Fruit fly (Drosophila melanogaster) whole organism, embryonic: ENCODE results near the gene anox.

Experiments
- Atf3 ChIP-seq: fragments of 200-800 bp; sonication (Bioruptor generic); optimal IDR thresholded peaks from 3 replicates; lab custom pipeline; 2016; ENCODE audit warnings: missing biosample characterization, missing genetic modification characterization
- Bdp1 ChIP-seq: fragments of 200-800 bp; sonication (Bioruptor generic); optimal IDR thresholded peaks from 3 replicates; lab custom pipeline; 2016; ENCODE audit warnings: missing biosample characterization, missing genetic modification characterization
- CG10321 ChIP-seq: fragments of 200-800 bp; sonication (Bioruptor generic); IDR thresholded peaks from 2 replicates; pipeline ENCODE4 v1.3.6; 2022; ENCODE audit warnings: missing biosample characterization, missing genetic modification characterization
- CG12219 ChIP-seq: fragments of 200-800 bp; sonication (Bioruptor generic); optimal IDR thresholded peaks from 3 replicates; lab custom pipeline; 2018; ENCODE audit warnings: missing biosample characterization, mild to moderate bottlenecking, missing genetic modification characterization
- CG13775 ChIP-seq: fragments of 200-800 bp; sonication (Bioruptor generic); optimal IDR thresholded peaks from 3 replicates; lab custom pipeline; 2017; ENCODE audit warnings: missing biosample characterization, mild to moderate bottlenecking, missing genetic modification characterization
- CG15269 ChIP-seq: fragments of 200-800 bp; sonication (Bioruptor generic); optimal IDR thresholded peaks from 2 replicates; lab custom pipeline; 2018; ENCODE audit warnings: missing biosample characterization, mild to moderate bottlenecking, missing genetic modification characterization, moderate library complexity
- CG16779 ChIP-seq: fragments of 200-800 bp; sonication (Bioruptor generic); IDR thresholded peaks from 2 replicates; pipeline ENCODE4 v1.3.6; 2022; ENCODE audit warnings: missing biosample characterization, missing genetic modification characterization
- CG1792 ChIP-seq: fragments of 200-800 bp; sonication (Bioruptor generic); optimal IDR thresholded peaks from 2 replicates; lab custom pipeline; 2016; ENCODE audit warnings: missing biosample characterization, missing genetic modification characterization
- CG2875 ChIP-seq: fragments of 200-800 bp; sonication (Bioruptor generic); optimal IDR thresholded peaks from 2 replicates; lab custom pipeline; 2017; ENCODE audit warnings: missing biosample characterization, mild to moderate bottlenecking, missing genetic modification characterization, missing genetic modification reagents
- CG3407 ChIP-seq: fragments of 200-800 bp; sonication (Bioruptor generic); optimal IDR thresholded peaks from 2 replicates; lab custom pipeline; 2018; ENCODE audit warnings: missing biosample characterization, mild to moderate bottlenecking, missing genetic modification characterization
- CG4404 ChIP-seq: fragments of 200-800 bp; sonication (Bioruptor generic); IDR thresholded peaks from 2 replicates; pipeline ENCODE4 v1.3.6; 2022; ENCODE audit warnings: missing biosample characterization, missing genetic modification characterization
- CG4424 ChIP-seq: fragments of 200-800 bp; sonication (Bioruptor generic); optimal IDR thresholded peaks from 3 replicates; lab custom pipeline; 2016; ENCODE audit warnings: missing biosample characterization, missing genetic modification characterization
- CG4820 ChIP-seq: fragments of 200-800 bp; sonication (Bioruptor generic); optimal IDR thresholded peaks from 3 replicates; lab custom pipeline; 2016; ENCODE audit warnings: missing biosample characterization, missing genetic modification characterization
- CG6254 ChIP-seq: fragments of 200-800 bp; sonication (Bioruptor generic); optimal IDR thresholded peaks from 3 replicates; lab custom pipeline; 2017; ENCODE audit warnings: mild to moderate bottlenecking, missing biosample characterization, missing genetic modification reagents, missing genetic modification characterization
- CG6791 ChIP-seq: fragments of 200-800 bp; sonication (Bioruptor generic); IDR thresholded peaks from 3 replicates; pipeline ENCODE4 v1.3.6; 2022; ENCODE audit warnings: missing biosample characterization, missing genetic modification characterization; ENCODE audit not compliant: partially characterized antibody
- CG6854 ChIP-seq: fragments of 200-800 bp; sonication (Bioruptor generic); optimal IDR thresholded peaks from 3 replicates; lab custom pipeline; 2017; ENCODE audit warnings: missing biosample characterization, mild to moderate bottlenecking, missing genetic modification characterization
- CG7987 ChIP-seq: fragments of 200-800 bp; sonication (Bioruptor generic); optimal IDR thresholded peaks from 2 replicates; lab custom pipeline; 2018; ENCODE audit warnings: missing biosample characterization, mild to moderate bottlenecking, missing genetic modification characterization, moderate library complexity
- CG8388 ChIP-seq: fragments of 200-800 bp; sonication (Bioruptor generic); optimal IDR thresholded peaks from 2 replicates; lab custom pipeline; 2019; ENCODE audit warnings: missing biosample characterization, mild to moderate bottlenecking, missing genetic modification characterization, moderate library complexity
- CG9437 ChIP-seq: fragments of 200-800 bp; sonication (Bioruptor generic); optimal IDR thresholded peaks from 2 replicates; lab custom pipeline; 2018; ENCODE audit warnings: missing biosample characterization, mild to moderate bottlenecking, missing genetic modification characterization
- CG9727 ChIP-seq: fragments of 200-800 bp; sonication (Bioruptor generic); optimal IDR thresholded peaks from 3 replicates; lab custom pipeline; 2017; ENCODE audit warnings: missing biosample characterization, mild to moderate bottlenecking, missing genetic modification characterization
- CG9797 ChIP-seq: fragments of 200-800 bp; sonication (Bioruptor generic); optimal IDR thresholded peaks from 3 replicates; lab custom pipeline; 2018; ENCODE audit warnings: missing biosample characterization, mild to moderate bottlenecking, missing genetic modification characterization
- CoRest ChIP-seq: fragments of 200-800 bp; sonication (Bioruptor generic); optimal IDR thresholded peaks from 3 replicates; lab custom pipeline; 2018; ENCODE audit warnings: missing biosample characterization, mild to moderate bottlenecking, missing genetic modification characterization, moderate library complexity
- Dek ChIP-seq: fragments of 200-800 bp; sonication (Bioruptor generic); optimal IDR thresholded peaks from 3 replicates; lab custom pipeline; 2019; ENCODE audit warnings: missing biosample characterization, mild to moderate bottlenecking, missing genetic modification characterization, moderate library complexity
- Doc3 ChIP-seq: fragments of 200-800 bp; sonication (Bioruptor generic); IDR thresholded peaks from 3 replicates; pipeline ENCODE4 v1.3.6; 2022; ENCODE audit warnings: missing biosample characterization, missing genetic modification characterization; ENCODE audit not compliant: partially characterized antibody
- Hmx ChIP-seq: fragments of 200-800 bp; sonication (Bioruptor generic); optimal IDR thresholded peaks from 2 replicates; lab custom pipeline; 2016; ENCODE audit warnings: missing biosample characterization, missing genetic modification characterization
- MESR4 ChIP-seq: fragments of 200-800 bp; sonication (Bioruptor generic); optimal IDR thresholded peaks from 2 replicates; lab custom pipeline; 2018; ENCODE audit warnings: missing biosample characterization, mild to moderate bottlenecking, missing genetic modification characterization, moderate library complexity
- Mrtf ChIP-seq: fragments of 200-800 bp; sonication (Bioruptor generic); IDR thresholded peaks from 3 replicates; pipeline ENCODE4 v1.3.6; 2022; ENCODE audit warnings: missing biosample characterization, missing genetic modification characterization
- PHDP ChIP-seq: fragments of 200-800 bp; sonication (Bioruptor generic); optimal IDR thresholded peaks from 3 replicates; lab custom pipeline; 2018; ENCODE audit warnings: missing biosample characterization, mild to moderate bottlenecking, missing genetic modification characterization, moderate library complexity
- Scr ChIP-seq: fragments of 200-800 bp; sonication (Bioruptor generic); IDR thresholded peaks from 2 replicates; pipeline ENCODE4 v1.3.6; 2022; ENCODE audit warnings: missing biosample characterization, missing genetic modification characterization; ENCODE audit not compliant: partially characterized antibody
- al ChIP-seq: fragments of 200-800 bp; sonication (Bioruptor generic); IDR thresholded peaks from 2 replicates; pipeline ENCODE4 v1.3.6; 2022; ENCODE audit warnings: missing biosample characterization, missing genetic modification characterization
- ap ChIP-seq: fragments of 200-800 bp; sonication (Bioruptor generic); IDR thresholded peaks from 2 replicates; pipeline ENCODE4 v1.3.6; 2022; ENCODE audit warnings: missing biosample characterization, missing genetic modification characterization
- ase ChIP-seq: fragments of 200-800 bp; sonication (Bioruptor generic); IDR thresholded peaks from 3 replicates; pipeline ENCODE4 v1.3.6; 2022; ENCODE audit warnings: missing biosample characterization, missing genetic modification characterization
- bab2 ChIP-seq: fragments of 200-800 bp; sonication (Bioruptor generic); optimal IDR thresholded peaks from 2 replicates; lab custom pipeline; 2016; ENCODE audit warnings: missing biosample characterization, missing genetic modification characterization
- crc ChIP-seq: fragments of 200-800 bp; sonication (Bioruptor generic); optimal IDR thresholded peaks from 2 replicates; lab custom pipeline; 2016; ENCODE audit warnings: missing biosample characterization, missing genetic modification characterization
- dan ChIP-seq: fragments of 200-800 bp; sonication (Bioruptor generic); IDR thresholded peaks from 2 replicates; pipeline ENCODE4 v1.3.6; 2022; ENCODE audit warnings: missing biosample characterization, missing genetic modification characterization
- eve ChIP-seq, 2 experiments: fragments of >200 bp; optimal IDR thresholded peaks; 2 replicates each; lab custom pipeline; 2017; ENCODE audit warnings: missing biosample characterization in 2 of 2, missing genetic modification characterization in 2 of 2
- her ChIP-seq: fragments of 200-800 bp; sonication (Bioruptor generic); optimal IDR thresholded peaks from 2 replicates; lab custom pipeline; 2016; ENCODE audit warnings: missing biosample characterization, missing genetic modification characterization
- knrl ChIP-seq: fragments of 200-800 bp; sonication (Bioruptor generic); IDR thresholded peaks from 3 replicates; pipeline ENCODE4 v1.3.6; 2022; ENCODE audit warnings: missing biosample characterization, missing genetic modification characterization; ENCODE audit not compliant: partially characterized antibody
- lmd ChIP-seq: fragments of 200-800 bp; sonication (Bioruptor generic); IDR thresholded peaks from 2 replicates; pipeline ENCODE4 v1.3.6; 2022; ENCODE audit warnings: missing biosample characterization, missing genetic modification characterization
- ranshi ChIP-seq: fragments of 200-800 bp; sonication (Bioruptor generic); IDR thresholded peaks from 2 replicates; pipeline ENCODE4 v1.3.6; 2022; ENCODE audit warnings: missing biosample characterization, missing genetic modification characterization
- sd ChIP-seq: fragments of 200-800 bp; sonication (Bioruptor generic); optimal IDR thresholded peaks from 3 replicates; lab custom pipeline; 2018; ENCODE audit warnings: missing biosample characterization, mild to moderate bottlenecking, missing genetic modification characterization, moderate library complexity
- slp2 ChIP-seq: fragments of 200-800 bp; sonication (Bioruptor generic); optimal IDR thresholded peaks from 2 replicates; lab custom pipeline; 2016; ENCODE audit warnings: missing biosample characterization, missing genetic modification characterization
- ssp ChIP-seq: fragments of 200-800 bp; sonication (Bioruptor generic); IDR thresholded peaks from 2 replicates; pipeline ENCODE4 v1.3.6; 2022; ENCODE audit warnings: missing biosample characterization, missing genetic modification characterization
- stc ChIP-seq: fragments of 200-800 bp; sonication (Bioruptor generic); IDR thresholded peaks from 2 replicates; pipeline ENCODE4 v1.3.6; 2022; ENCODE audit warnings: missing biosample characterization, missing genetic modification characterization
- sug ChIP-seq: fragments of 200-800 bp; optimal IDR thresholded peaks from 2 replicates; lab custom pipeline; 2019; ENCODE audit warnings: missing biosample characterization, mild to moderate bottlenecking, missing genetic modification characterization, moderate library complexity
- trem ChIP-seq: fragments of 200-800 bp; optimal IDR thresholded peaks from 3 replicates; lab custom pipeline; 2019; ENCODE audit warnings: missing biosample characterization, mild to moderate bottlenecking, missing genetic modification characterization, moderate library complexity
- twi ChIP-seq: fragments of 200-800 bp; optimal IDR thresholded peaks from 2 replicates; lab custom pipeline; 2019; ENCODE audit warnings: missing biosample characterization, mild to moderate bottlenecking, missing genetic modification characterization, moderate library complexity
- vfl ChIP-seq: fragments of 200-800 bp; sonication (Bioruptor generic); optimal IDR thresholded peaks from 2 replicates; lab custom pipeline; 2016; ENCODE audit warnings: missing biosample characterization, missing genetic modification characterization
- zfh2 ChIP-seq: fragments of 200-800 bp; sonication (Bioruptor generic); optimal IDR thresholded peaks from 2 replicates; lab custom pipeline; 2016; ENCODE audit warnings: missing biosample characterization, missing genetic modification characterization

The anox gene

dm6 chrX:21281039-21281911 is 37.8 kb downstream of the anox start, which contains the start of gene Mnr (continued):
- TF ChIP-seq ase (GFP tag; lab: Robert Waterston, UW) (no peak), ap (GFP tag; lab: Robert Waterston, UW) (no peak), dan (no peak), CG3407 (GFP tag; lab: Kevin White, UChicago) (no peak), CG9437 (GFP tag; lab: Kevin White, UChicago) (peak; percentile 22), CG10321 (GFP tag; lab: Robert Waterston, UW) (no peak), CG4424 (GFP tag; lab: Kevin White, UChicago) (no peak), her (GFP tag; lab: Kevin White, UChicago) (no peak), CG8388 (peak; percentile 70), ssp (GFP tag; lab: Robert Waterston, UW) (no peak; the same call in 1 of the 2 replicates), sd (tag; lab: Kevin White, UChicago) (peak; percentile 32), CG4820 (GFP tag; lab: Kevin White, UChicago) (no peak), Atf3 (no peak), eve (GFP tag; optimal IDR thresholded peaks at IDR 0.05; lab: Kevin White, UChicago) (peak in 1 of 2 experiments; percentile 65), CG9797 (GFP tag; lab: Kevin White, UChicago) (no peak), CoRest (no peak), PHDP (tag; lab: Kevin White, UChicago) (no peak), MESR4 (GFP tag; lab: Kevin White, UChicago) (peak; percentile 6), crc (no peak), Bdp1 (GFP tag; lab: Kevin White, UChicago) (no peak), CG7987 (GFP tag; lab: Kevin White, UChicago) (peak; percentile 22), CG1792 (GFP tag; lab: Kevin White, UChicago) (no peak), CG6254 (GFP tag; lab: Kevin White, UChicago) (no peak), lmd (GFP tag; lab: Robert Waterston, UW) (no peak), CG6854 (no peak), Mrtf (GFP tag; lab: Robert Waterston, UW) (no peak), Scr (GFP tag; lab: Robert Waterston, UW) (peak; percentile 32; the same call in 1 of the 2 replicates), zfh2 (GFP tag; lab: Kevin White, UChicago) (no peak), twi (peak; percentile 93), Dek (tag; lab: Kevin White, UChicago) (no peak), vfl (no peak), bab2 (GFP tag; lab: Kevin White, UChicago) (no peak), Doc3 (GFP tag; lab: Robert Waterston, UW) (no peak), stc (GFP tag; lab: Robert Waterston, UW) (no peak), slp2 (GFP tag; lab: Kevin White, UChicago) (no peak), Hmx (GFP tag; lab: Kevin White, UChicago) (no peak), CG16779 (GFP tag; lab: Robert Waterston, UW) (no peak), CG15269 (no peak), sug (tag; lab: Kevin White, UChicago) (peak; percentile 42), knrl (GFP tag; lab: Robert Waterston, UW) (0 out of 3 replicates have a peak, but pooled peaks have one; percentile 30), CG6791 (GFP tag; lab: Robert Waterston, UW) (no peak), CG12219 (GFP tag; lab: Kevin White, UChicago) (no peak), al (GFP tag; lab: Robert Waterston, UW) (no peak), CG9727 (GFP tag; lab: Kevin White, UChicago) (no peak), trem (tag; lab: Kevin White, UChicago) (no peak), ranshi (GFP tag; lab: Robert Waterston, UW) (0 out of 2 replicates have a peak, but pooled peaks have one; percentile 5), CG2875 (GFP tag; lab: Kevin White, UChicago) (no peak), CG4404 (GFP tag; lab: Robert Waterston, UW) (no peak), CG13775 (GFP tag; lab: Kevin White, UChicago) (no peak)
